Worm (Caenorhabditis elegans) whole organism, mixed stage, embryonic: ENCODE results near the gene F55H2.8.

Experiments used
- M03D4.4 ChIP-seq: sonication (generic microtip); optimal IDR thresholded peaks from 2 replicates; lab custom pipeline; 2017; ENCODE audit warnings: mild to moderate bottlenecking, missing genetic modification characterization, missing compliant biosample characterization
- bed-3 ChIP-seq: fragments of 200-800 bp; sonication (Bioruptor generic); optimal IDR thresholded peaks from 3 replicates; lab custom pipeline; 2018; ENCODE audit warnings: mild to moderate bottlenecking, missing genetic modification characterization, moderate library complexity, missing compliant biosample characterization
- blmp-1 ChIP-seq: fragments of 150-350 bp; optimal IDR thresholded peaks from 2 replicates; lab custom pipeline; 2014; ENCODE audit warnings: missing biosample characterization, missing genetic modification characterization
- ceh-39 ChIP-seq: fragments of 150-350 bp; optimal IDR thresholded peaks from 2 replicates; lab custom pipeline; 2014; ENCODE audit warnings: missing biosample characterization, missing genetic modification characterization
- ceh-43 ChIP-seq: fragments of 200-800 bp; sonication (Bioruptor generic); optimal IDR thresholded peaks from 2 replicates; lab custom pipeline; 2018; ENCODE audit warnings: mild to moderate bottlenecking, missing genetic modification characterization, moderate library complexity, missing compliant biosample characterization
- ceh-83 ChIP-seq: fragments of 200-800 bp; sonication (Bioruptor generic); optimal IDR thresholded peaks from 2 replicates; lab custom pipeline; 2018; ENCODE audit warnings: mild to moderate bottlenecking, missing genetic modification characterization, missing compliant biosample characterization
- ces-1 ChIP-seq: fragments of 150-350 bp; optimal IDR thresholded peaks from 2 replicates; lab custom pipeline; 2014; ENCODE audit warnings: missing biosample characterization, missing genetic modification reagents, missing genetic modification characterization
- cnd-1 ChIP-seq: fragments of 200-800 bp; sonication (Bioruptor generic); optimal IDR thresholded peaks from 2 replicates; lab custom pipeline; 2018; ENCODE audit warnings: mild to moderate bottlenecking, missing genetic modification characterization, missing compliant biosample characterization
- drap-1 ChIP-seq: fragments of 200-800 bp; sonication (Bioruptor generic); optimal IDR thresholded peaks from 3 replicates; lab custom pipeline; 2018; ENCODE audit warnings: mild to moderate bottlenecking, missing genetic modification characterization, missing compliant biosample characterization
- elt-1 ChIP-seq: sonication (generic microtip); optimal IDR thresholded peaks from 2 replicates; lab custom pipeline; 2017; ENCODE audit warnings: missing genetic modification characterization, mild to moderate bottlenecking, missing compliant biosample characterization, antibody characterized with exemption, moderate library complexity, borderline replicate concordance; ENCODE audit not compliant: insufficient read depth
- elt-3 ChIP-seq: fragments of 150-350 bp; optimal IDR thresholded peaks from 2 replicates; lab custom pipeline; 2014; ENCODE audit warnings: missing biosample characterization, missing genetic modification characterization
- flh-1 ChIP-seq: fragments of 200-800 bp; sonication (Bioruptor generic); optimal IDR thresholded peaks from 2 replicates; lab custom pipeline; 2018; ENCODE audit warnings: mild to moderate bottlenecking, missing genetic modification characterization, moderate library complexity, missing compliant biosample characterization
- ham-2 ChIP-seq: fragments of 200-800 bp; sonication (Bioruptor generic); optimal IDR thresholded peaks from 2 replicates; lab custom pipeline; 2018; ENCODE audit warnings: mild to moderate bottlenecking, missing genetic modification characterization, missing compliant biosample characterization
- hlh-1 ChIP-seq: fragments of 150-350 bp; optimal IDR thresholded peaks from 2 replicates; lab custom pipeline; 2014; ENCODE audit warnings: missing biosample characterization, missing genetic modification reagents, missing genetic modification characterization
- lin-13 ChIP-seq: fragments of 150-350 bp; optimal IDR thresholded peaks from 2 replicates; lab custom pipeline; 2014; ENCODE audit warnings: missing biosample characterization, missing genetic modification characterization
- lin-32 ChIP-seq: fragments of 200-800 bp; sonication (Bioruptor generic); optimal IDR thresholded peaks from 2 replicates; lab custom pipeline; 2018; ENCODE audit warnings: mild to moderate bottlenecking, missing genetic modification characterization, missing compliant biosample characterization
- lsy-2 ChIP-seq: fragments of 150-350 bp; optimal IDR thresholded peaks from 2 replicates; lab custom pipeline; 2014; ENCODE audit warnings: missing biosample characterization, missing genetic modification characterization
- mab-5 ChIP-seq: fragments of 150-350 bp; optimal IDR thresholded peaks from 2 replicates; lab custom pipeline; 2014; ENCODE audit warnings: missing biosample characterization, missing genetic modification characterization
- mep-1 ChIP-seq: fragments of 150-350 bp; optimal IDR thresholded peaks from 2 replicates; lab custom pipeline; 2017; ENCODE audit warnings: missing biosample characterization, missing genetic modification reagents, missing genetic modification characterization, inconsistent platforms
- mls-2 ChIP-seq: sonication (generic microtip); optimal IDR thresholded peaks from 2 replicates; lab custom pipeline; 2016; ENCODE audit warnings: mild to moderate bottlenecking, missing genetic modification characterization, moderate library complexity, missing compliant biosample characterization
- nhr-12 ChIP-seq: fragments of 150-350 bp; optimal IDR thresholded peaks from 2 replicates; lab custom pipeline; 2014; ENCODE audit warnings: missing biosample characterization, missing genetic modification characterization
- nhr-2 ChIP-seq: fragments of 150-350 bp; optimal IDR thresholded peaks from 2 replicates; lab custom pipeline; 2014; ENCODE audit warnings: missing biosample characterization, missing genetic modification characterization
- nhr-237 ChIP-seq: fragments of 150-350 bp; optimal IDR thresholded peaks from 2 replicates; lab custom pipeline; 2014; ENCODE audit warnings: missing biosample characterization, missing genetic modification characterization
- nhr-28 ChIP-seq: fragments of 150-350 bp; optimal IDR thresholded peaks from 2 replicates; lab custom pipeline; 2014; ENCODE audit warnings: missing biosample characterization, missing genetic modification characterization
- nhr-76 ChIP-seq: sonication (generic microtip); optimal IDR thresholded peaks from 2 replicates; lab custom pipeline; 2017; ENCODE audit warnings: missing biosample characterization, missing genetic modification characterization
- pha-4 ChIP-seq: fragments of 150-350 bp; optimal IDR thresholded peaks from 2 replicates; lab custom pipeline; 2018; ENCODE audit warnings: missing biosample characterization, missing genetic modification reagents, missing genetic modification characterization
- sem-2 ChIP-seq: fragments of 200-800 bp; sonication (Bioruptor generic); optimal IDR thresholded peaks from 2 replicates; lab custom pipeline; 2018; ENCODE audit warnings: mild to moderate bottlenecking, missing genetic modification characterization, missing compliant biosample characterization
- snpc-4 ChIP-seq: fragments of 150-350 bp; optimal IDR thresholded peaks from 2 replicates; lab custom pipeline; 2014; ENCODE audit warnings: missing biosample characterization, missing genetic modification characterization
- sptf-1 ChIP-seq: sonication (generic microtip); optimal IDR thresholded peaks from 2 replicates; lab custom pipeline; 2017; ENCODE audit warnings: mild to moderate bottlenecking, missing genetic modification characterization, moderate library complexity, missing compliant biosample characterization
- tbx-8 ChIP-seq: fragments of 200-800 bp; sonication (Bioruptor generic); optimal IDR thresholded peaks from 2 replicates; lab custom pipeline; 2018; ENCODE audit warnings: mild to moderate bottlenecking, missing genetic modification characterization, moderate library complexity, missing compliant biosample characterization
- unc-120 ChIP-seq: sonication (generic microtip); optimal IDR thresholded peaks from 2 replicates; lab custom pipeline; 2017; ENCODE audit warnings: missing genetic modification characterization, missing compliant biosample characterization; ENCODE audit not compliant: poor library complexity, severe bottlenecking
- unc-39 ChIP-seq: fragments of 150-350 bp; optimal IDR thresholded peaks from 2 replicates; lab custom pipeline; 2014; ENCODE audit warnings: missing biosample characterization, missing genetic modification characterization
- unc-62 ChIP-seq: fragments of 150-350 bp; optimal IDR thresholded peaks from 2 replicates; lab custom pipeline; 2014; ENCODE audit warnings: missing biosample characterization, missing genetic modification reagents, missing genetic modification characterization
- zip-8 ChIP-seq: fragments of 150-350 bp; optimal IDR thresholded peaks from 2 replicates; lab custom pipeline; 2014; ENCODE audit warnings: missing biosample characterization, missing genetic modification characterization
- ztf-11 ChIP-seq: fragments of 150-350 bp; optimal IDR thresholded peaks from 2 replicates; lab custom pipeline; 2014; ENCODE audit warnings: missing biosample characterization, missing genetic modification characterization

The F55H2.8 gene

DNA sequence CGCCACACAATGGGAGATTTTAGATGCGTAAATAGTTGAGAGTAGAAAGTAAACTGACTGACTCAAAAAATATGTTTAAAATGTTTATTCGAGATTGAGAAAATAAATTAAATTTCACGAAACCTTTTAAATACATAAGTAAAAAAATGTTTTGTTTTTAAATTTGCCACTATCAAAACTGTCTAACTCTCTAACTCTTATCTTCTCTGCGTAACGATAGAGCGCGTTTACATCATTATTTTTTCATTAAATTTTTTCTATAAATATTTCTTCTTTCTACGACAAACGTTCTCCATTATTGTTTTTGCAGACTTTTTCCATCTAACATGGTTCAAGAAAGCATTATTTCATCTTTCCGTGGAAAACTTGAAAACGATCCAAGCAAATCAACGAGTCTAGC lies 29.1 kb downstream of the F55H2.8 start, which contains the start of gene eif-2Balpha:
Gene eif-2Balpha, plus strand, starts transcription at position 304 of the 400 bp plus-strand sequence.
- TF ChIP-seq lin-32 (GFP tag; lab: Kevin White, UChicago) = no peak
- TF ChIP-seq nhr-76 (tag; lab: Kevin White, UChicago) = no peak
- no peak for TF ChIP-seq sem-2 (GFP tag; lab: Kevin White, UChicago)
- TF ChIP-seq ces-1 (GFP tag; lab: Kevin White, UChicago) = peak; percentile 64
- peak; percentile 75 for TF ChIP-seq lsy-2 (tag; lab: Kevin White, UChicago)

DNA sequence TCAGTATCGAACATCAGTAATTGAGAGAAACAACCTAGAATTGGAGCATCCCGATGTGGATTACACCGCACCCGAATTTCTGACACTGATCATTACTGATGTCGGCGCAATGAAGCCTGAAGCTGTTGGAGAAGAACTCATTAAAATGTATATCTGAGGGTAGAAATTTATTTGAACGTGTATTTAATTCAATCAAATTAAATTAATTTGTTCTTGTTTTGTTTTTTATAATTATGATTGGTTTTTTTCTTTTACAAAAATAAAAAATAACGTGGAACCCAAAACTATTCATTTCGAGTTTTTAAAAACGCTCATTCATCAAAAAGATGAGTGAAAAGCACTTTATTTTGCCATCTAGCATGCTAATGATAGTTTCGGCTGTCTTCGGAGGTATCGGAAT lies 30.5 kb downstream of the F55H2.8 start, which contains the start of gene ZK1098.9:
Gene ZK1098.9, plus strand, starts transcription at position 301 of the 400 bp plus-strand sequence.
- TF ChIP-seq unc-39 (tag; lab: Kevin White, UChicago) (no peak), blmp-1 (tag; lab: Kevin White, UChicago) (no peak), mep-1 (no peak), snpc-4 (tag; lab: Kevin White, UChicago) (no peak), ztf-11 (tag; lab: Kevin White, UChicago) (no peak), lin-13 (tag; lab: Kevin White, UChicago) (no peak), tbx-8 (GFP tag; lab: Kevin White, UChicago) (no peak), M03D4.4 (tag; lab: Kevin White, UChicago) (no peak), unc-120 (tag; lab: Kevin White, UChicago) (no peak), nhr-237 (tag; lab: Kevin White, UChicago) (no peak)

DNA sequence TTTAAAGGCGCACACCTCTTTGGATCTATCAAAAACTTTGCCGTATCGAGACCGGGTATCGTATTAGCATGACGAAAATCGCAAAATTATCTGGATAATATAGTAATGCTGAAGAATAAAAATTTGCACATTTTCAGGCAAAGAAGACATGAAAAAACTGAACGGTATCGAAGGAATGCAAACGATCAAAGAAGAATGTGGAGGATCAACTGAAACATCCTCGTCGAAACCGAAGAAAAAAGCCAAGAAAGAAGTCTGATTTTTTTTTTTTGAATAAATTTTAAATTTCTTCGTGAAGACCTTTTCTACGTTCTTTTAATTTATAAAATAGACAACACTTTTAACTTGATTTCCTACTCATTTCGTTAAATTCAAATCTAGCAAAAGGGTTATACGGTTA lies 31.2 kb downstream of the F55H2.8 start, which contains the start of gene ZK1098.12:
Gene ZK1098.12, plus strand, starts transcription at position 301 of the 400 bp plus-strand sequence.
- TF ChIP-seq ceh-83 = no peak
- no peak for TF ChIP-seq bed-3
- TF ChIP-seq tbx-8 (GFP tag; lab: Kevin White, UChicago) = no peak
- no peak for TF ChIP-seq ces-1 (GFP tag; lab: Kevin White, UChicago)
- no peak for TF ChIP-seq M03D4.4 (tag; lab: Kevin White, UChicago)
- TF ChIP-seq zip-8 (tag; lab: Kevin White, UChicago) = no peak
- no peak for TF ChIP-seq cnd-1 (tag; lab: Kevin White, UChicago)
- no peak for TF ChIP-seq nhr-237 (tag; lab: Kevin White, UChicago)
- TF ChIP-seq snpc-4 (tag; lab: Kevin White, UChicago) = no peak
- TF ChIP-seq unc-62 (GFP tag; lab: Kevin White, UChicago) = no peak
- no peak for TF ChIP-seq elt-1
- no peak for TF ChIP-seq hlh-1 (tag; lab: Kevin White, UChicago)
- TF ChIP-seq mls-2 (tag; lab: Kevin White, UChicago) = no peak
- TF ChIP-seq mab-5 (tag; lab: Kevin White, UChicago) = no peak
- TF ChIP-seq, all 35 proteins: peak for 0

DNA sequence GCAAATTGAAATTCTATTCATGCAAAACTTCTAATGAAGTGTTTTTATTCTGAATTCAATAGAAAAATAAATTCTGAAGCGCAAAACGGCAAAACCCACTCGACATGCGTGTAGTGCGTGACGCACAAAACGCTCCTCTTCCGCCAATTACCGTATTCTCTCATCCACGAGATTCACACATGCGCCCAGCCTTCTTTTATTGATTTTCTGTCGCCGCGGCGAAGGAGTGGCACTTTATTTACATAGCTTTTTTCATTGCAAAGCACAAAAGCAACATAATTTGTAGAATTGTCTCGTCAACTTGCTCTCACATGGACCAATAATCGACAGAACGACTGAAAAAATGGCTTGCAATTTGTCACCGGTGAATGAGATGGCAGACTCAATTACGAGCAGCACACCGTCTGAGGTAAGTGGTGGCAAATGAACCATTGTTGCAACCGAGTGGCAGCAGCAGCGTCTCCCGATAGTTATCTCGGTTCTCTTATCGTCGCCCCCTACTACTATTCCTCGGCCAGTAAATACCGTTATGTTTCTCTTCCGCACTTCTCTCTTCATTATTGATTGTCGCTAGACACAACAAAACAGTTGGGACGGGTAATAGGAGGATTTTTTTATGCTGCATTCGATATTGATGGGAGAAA lies 32.5 kb downstream of the F55H2.8 start, which contains the start of gene unc-16:
Gene unc-16, plus strand, starts transcription at position 243 of the 644 bp plus-strand sequence.
- TF ChIP-seq M03D4.4 (tag; lab: Kevin White, UChicago) (peak; percentile 32), pha-4 (tag; lab: Kevin White, UChicago) (peak; percentile 91), cnd-1 (tag; lab: Kevin White, UChicago) (no peak), ztf-11 (tag; lab: Kevin White, UChicago) (no peak), unc-120 (tag; lab: Kevin White, UChicago) (peak; percentile 27), ceh-43 (GFP tag; lab: Kevin White, UChicago) (no peak), nhr-28 (tag; lab: Kevin White, UChicago) (no peak), sem-2 (GFP tag; lab: Kevin White, UChicago) (no peak), nhr-237 (tag; lab: Kevin White, UChicago) (peak; percentile 65), flh-1 (GFP tag; lab: Kevin White, UChicago) (no peak), lsy-2 (tag; lab: Kevin White, UChicago) (peak; percentile 98), ceh-83 (peak; percentile 20), sptf-1 (tag; lab: Kevin White, UChicago) (no peak), nhr-2 (no peak), blmp-1 (tag; lab: Kevin White, UChicago) (no peak), unc-62 (GFP tag; lab: Kevin White, UChicago) (peak; percentile 91), ceh-39 (tag; lab: Kevin White, UChicago) (peak; percentile 47), lin-13 (tag; lab: Kevin White, UChicago) (peak; percentile 77), elt-1 (peak; percentile 49), ces-1 (GFP tag; lab: Kevin White, UChicago) (peak; percentile 78), mls-2 (tag; lab: Kevin White, UChicago) (peak; percentile 54), drap-1 (GFP tag; lab: Kevin White, UChicago) (peak; percentile 32), mep-1 (peak; percentile 78), nhr-12 (tag; lab: Kevin White, UChicago) (no peak), ham-2 (GFP tag; lab: Kevin White, UChicago) (peak; percentile 22), elt-3 (no peak), bed-3 (no peak), hlh-1 (tag; lab: Kevin White, UChicago) (peak; percentile 47)
